Worm (Caenorhabditis elegans) whole organism, young adult: ENCODE results near the gene acy-3.
A peak's percentile ranks its signal among the peaks of the same experiment; 100 is the strongest.

Source experiments
- Y67H2A.10 ChIP-seq: fragments of 200-800 bp; sonication (Bioruptor generic); conservative IDR thresholded peaks from 2 replicates; pipeline ENCODE4 v1.3.6; 2022; ENCODE audit warnings: missing genetic modification reagents, missing genetic modification characterization, missing compliant biosample characterization
- Y95B8A.8 ChIP-seq: fragments of 200-800 bp; sonication (Bioruptor generic); IDR thresholded peaks from 2 replicates; pipeline ENCODE4 v1.3.6; 2022; ENCODE audit warnings: missing genetic modification reagents, missing genetic modification characterization, missing compliant biosample characterization
- ama-1 ChIP-seq, 3 experiments: fragments of 150-350 bp in 1 of 3; sonication (generic microtip) in 2 of 3; optimal IDR thresholded peaks; 2 replicates each; lab custom pipeline; 2014 to 2018; ENCODE audit warnings: missing biosample characterization in 2 of 3, missing genetic modification characterization in 2 of 3, missing genetic modification reagents in 2 of 3
- ceh-58 ChIP-seq: fragments of 200-800 bp; sonication (Bioruptor generic); IDR thresholded peaks from 2 replicates; pipeline ENCODE4 v1.3.6; 2022; ENCODE audit warnings: missing genetic modification characterization, missing compliant biosample characterization
- lsl-1 ChIP-seq: fragments of 200-800 bp; sonication (Bioruptor generic); optimal IDR thresholded peaks from 2 replicates; lab custom pipeline; 2018; ENCODE audit warnings: mild to moderate bottlenecking, missing genetic modification characterization, moderate library complexity, missing compliant biosample characterization
- madf-10 ChIP-seq: sonication (generic microtip); optimal IDR thresholded peaks from 2 replicates; lab custom pipeline; 2016; ENCODE audit warnings: mild to moderate bottlenecking, missing genetic modification characterization, missing compliant biosample characterization
- mxl-1 ChIP-seq: sonication (generic microtip); optimal IDR thresholded peaks from 2 replicates; lab custom pipeline; 2016; ENCODE audit warnings: missing genetic modification characterization, missing compliant biosample characterization
- nhr-179 ChIP-seq: sonication (generic microtip); optimal IDR thresholded peaks from 2 replicates; lab custom pipeline; 2016; ENCODE audit warnings: mild to moderate bottlenecking, missing genetic modification characterization, missing compliant biosample characterization
- repo-1 ChIP-seq: sonication (generic microtip); optimal IDR thresholded peaks from 2 replicates; lab custom pipeline; 2017; ENCODE audit warnings: mild to moderate bottlenecking, missing genetic modification characterization, missing compliant biosample characterization
- ztf-18 ChIP-seq: sonication (generic microtip); optimal IDR thresholded peaks from 2 replicates; lab custom pipeline; 2016; ENCODE audit warnings: missing genotype, mild to moderate bottlenecking, missing genetic modification characterization, missing compliant biosample characterization

ce11 chrIII:3799213-3799612 lies 12.9 kb upstream of the acy-3 start:
- TF ChIP-seq madf-10 (tag; lab: Kevin White, UChicago) (no peak), ztf-18 (tag; lab: Kevin White, UChicago) (no peak), ceh-58 (GFP tag; lab: Robert Waterston, UW) (no peak), Y67H2A.10 (GFP tag; lab: Robert Waterston, UW) (no peak), lsl-1 (no peak), Y95B8A.8 (GFP tag; lab: Robert Waterston, UW) (no peak), repo-1 (tag; lab: Kevin White, UChicago) (no peak), ama-1 (optimal IDR thresholded peaks at IDR 0.05; lab: Kevin White, UChicago) (peak; percentile 56), ama-1 (GFP tag; optimal IDR thresholded peaks at IDR 0.05; lab: Kevin White, UChicago) (no peak), nhr-179 (tag; lab: Kevin White, UChicago) (no peak), mxl-1 (tag; lab: Kevin White, UChicago) (no peak)
